Worm (Caenorhabditis elegans): Measurements from ENCODE around the gene srh-291.

The srh-291 gene

ce11 chrV:17805323-17805722 is at the start of gene srh-291:
Gene srh-291 (plus strand): TSS chrV:17805623.
- TF ChIP-seq med-1 (GFP tag; optimal IDR thresholded peaks at IDR 0.05; ENCODE audit: insufficient read depth), result no peak
- TF ChIP-seq ztf-29 (GFP tag; IDR thresholded peaks at IDR 0.05), result no peak
- no peak for TF ChIP-seq klf-2 (GFP tag; conservative IDR thresholded peaks at IDR 0.05)
- no peak for TF ChIP-seq flt-1 (GFP tag; IDR thresholded peaks at IDR 0.05)
- no peak for TF ChIP-seq ref-1 (GFP tag; conservative IDR thresholded peaks at IDR 0.05)
- no peak for TF ChIP-seq ztf-23 (GFP tag; IDR thresholded peaks at IDR 0.05)
- TF ChIP-seq cog-1 (tag; optimal IDR thresholded peaks at IDR 0.05), result no peak
- TF ChIP-seq tab-1 (GFP tag; IDR thresholded peaks at IDR 0.05), result no peak
- no peak for TF ChIP-seq T22C8.4 (GFP tag; IDR thresholded peaks at IDR 0.05)

- TF ChIP-seq ztf-29 (GFP tag; IDR thresholded peaks at IDR 0.05), result no peak
- no peak for TF ChIP-seq cog-1 (tag; optimal IDR thresholded peaks at IDR 0.05)
- no peak for TF ChIP-seq klf-2 (GFP tag; conservative IDR thresholded peaks at IDR 0.05)
- TF ChIP-seq flt-1 (GFP tag; IDR thresholded peaks at IDR 0.05), result no peak
- TF ChIP-seq med-1 (GFP tag; optimal IDR thresholded peaks at IDR 0.05; ENCODE audit: insufficient read depth), result no peak
- no peak for TF ChIP-seq T22C8.4 (GFP tag; IDR thresholded peaks at IDR 0.05)
- no peak for TF ChIP-seq tab-1 (GFP tag; IDR thresholded peaks at IDR 0.05)
- no peak for TF ChIP-seq ztf-23 (GFP tag; IDR thresholded peaks at IDR 0.05)
- no peak for TF ChIP-seq ref-1 (GFP tag; conservative IDR thresholded peaks at IDR 0.05)
Measured at ce11 chrV:17765077-17765476, 40.3 kb upstream of the srh-291 start, which contains the start of the genes C47A10.16 and srh-283. Gene C47A10.16 (minus strand): TSS chrV:17765177. Gene srh-283 (plus strand): TSS chrV:17765348.

- TF ChIP-seq tab-1 (GFP tag; IDR thresholded peaks at IDR 0.05), result no peak
- no peak for TF ChIP-seq ref-1 (GFP tag; conservative IDR thresholded peaks at IDR 0.05)
- TF ChIP-seq ztf-23 (GFP tag; IDR thresholded peaks at IDR 0.05), result no peak
- no peak for TF ChIP-seq flt-1 (GFP tag; IDR thresholded peaks at IDR 0.05)
- TF ChIP-seq med-1 (GFP tag; optimal IDR thresholded peaks at IDR 0.05; ENCODE audit: insufficient read depth), result no peak
- no peak for TF ChIP-seq klf-2 (GFP tag; conservative IDR thresholded peaks at IDR 0.05)
- TF ChIP-seq ztf-29 (GFP tag; IDR thresholded peaks at IDR 0.05), result no peak
- no peak for TF ChIP-seq T22C8.4 (GFP tag; IDR thresholded peaks at IDR 0.05)
- no peak for TF ChIP-seq cog-1 (tag; optimal IDR thresholded peaks at IDR 0.05)
Measured at ce11 chrV:17767249-17767648, 38.2 kb upstream of the srh-291 start, which contains the start of gene srh-284. Gene srh-284 (plus strand): TSS chrV:17767549.

- TF ChIP-seq tab-1 (GFP tag; IDR thresholded peaks at IDR 0.05) (no peak), klf-2 (GFP tag; conservative IDR thresholded peaks at IDR 0.05) (no peak), T22C8.4 (GFP tag; IDR thresholded peaks at IDR 0.05) (no peak), ztf-29 (GFP tag; IDR thresholded peaks at IDR 0.05) (no peak), flt-1 (GFP tag; IDR thresholded peaks at IDR 0.05) (no peak), cog-1 (tag; optimal IDR thresholded peaks at IDR 0.05) (no peak), ztf-23 (GFP tag; IDR thresholded peaks at IDR 0.05) (no peak)
Measured at ce11 chrV:17767768-17768167, 37.7 kb upstream of the srh-291 start.

- no peak for TF ChIP-seq klf-2 (GFP tag; conservative IDR thresholded peaks at IDR 0.05)
- TF ChIP-seq ztf-23 (GFP tag; IDR thresholded peaks at IDR 0.05), result no peak
- TF ChIP-seq med-1 (GFP tag; optimal IDR thresholded peaks at IDR 0.05; ENCODE audit: insufficient read depth), result no peak
- no peak for TF ChIP-seq cog-1 (tag; optimal IDR thresholded peaks at IDR 0.05)
- TF ChIP-seq ztf-29 (GFP tag; IDR thresholded peaks at IDR 0.05), result no peak
- TF ChIP-seq flt-1 (GFP tag; IDR thresholded peaks at IDR 0.05), result no peak
- no peak for TF ChIP-seq T22C8.4 (GFP tag; IDR thresholded peaks at IDR 0.05)
Measured at ce11 chrV:17773108-17773507, 32.3 kb upstream of the srh-291 start, which contains the start of gene sre-21. Gene sre-21 (minus strand): TSS chrV:17773208.

ce11 chrV:17777127-17777526 is 28.3 kb upstream of the srh-291 start, which contains the start of gene ddo-1:
Gene ddo-1 (minus strand): TSS chrV:17777227.
- TF ChIP-seq ztf-29 (GFP tag; IDR thresholded peaks at IDR 0.05), result no peak
- no peak for TF ChIP-seq tab-1 (GFP tag; IDR thresholded peaks at IDR 0.05)
- TF ChIP-seq ref-1 (GFP tag; conservative IDR thresholded peaks at IDR 0.05), result no peak
- no peak for TF ChIP-seq ztf-23 (GFP tag; IDR thresholded peaks at IDR 0.05)
- TF ChIP-seq cog-1 (tag; optimal IDR thresholded peaks at IDR 0.05), result no peak
- TF ChIP-seq flt-1 (GFP tag; IDR thresholded peaks at IDR 0.05), result no peak
- TF ChIP-seq klf-2 (GFP tag; conservative IDR thresholded peaks at IDR 0.05), result no peak

- TF ChIP-seq cog-1 (tag; optimal IDR thresholded peaks at IDR 0.05) (no peak), ztf-23 (GFP tag; IDR thresholded peaks at IDR 0.05) (no peak), med-1 (GFP tag; optimal IDR thresholded peaks at IDR 0.05; ENCODE audit: insufficient read depth) (no peak), klf-2 (GFP tag; conservative IDR thresholded peaks at IDR 0.05) (no peak), tab-1 (GFP tag; IDR thresholded peaks at IDR 0.05) (no peak), flt-1 (GFP tag; IDR thresholded peaks at IDR 0.05) (no peak), ztf-29 (GFP tag; IDR thresholded peaks at IDR 0.05) (no peak), T22C8.4 (GFP tag; IDR thresholded peaks at IDR 0.05) (no peak), ref-1 (GFP tag; conservative IDR thresholded peaks at IDR 0.05) (no peak)
Measured at ce11 chrV:17777624-17778023, 27.8 kb upstream of the srh-291 start, which contains the start of gene C47A10.12. Gene C47A10.12 (plus strand): TSS chrV:17777924.

- no peak for TF ChIP-seq cog-1 (tag; optimal IDR thresholded peaks at IDR 0.05)
- TF ChIP-seq ztf-29 (GFP tag; IDR thresholded peaks at IDR 0.05), result no peak
- TF ChIP-seq med-1 (GFP tag; optimal IDR thresholded peaks at IDR 0.05; ENCODE audit: insufficient read depth), result no peak
- no peak for TF ChIP-seq flt-1 (GFP tag; IDR thresholded peaks at IDR 0.05)
- TF ChIP-seq ref-1 (GFP tag; conservative IDR thresholded peaks at IDR 0.05), result no peak
- no peak for TF ChIP-seq T22C8.4 (GFP tag; IDR thresholded peaks at IDR 0.05)
- no peak for TF ChIP-seq tab-1 (GFP tag; IDR thresholded peaks at IDR 0.05)
- TF ChIP-seq klf-2 (GFP tag; conservative IDR thresholded peaks at IDR 0.05), result no peak
- TF ChIP-seq ztf-23 (GFP tag; IDR thresholded peaks at IDR 0.05), result no peak
Measured at ce11 chrV:17780285-17780684, 25.1 kb upstream of the srh-291 start.

- no peak for TF ChIP-seq cog-1 (tag; optimal IDR thresholded peaks at IDR 0.05)
- no peak for TF ChIP-seq ztf-29 (GFP tag; IDR thresholded peaks at IDR 0.05)
Measured at ce11 chrV:17783542-17783941, 21.9 kb upstream of the srh-291 start, which contains the start of gene srab-12. Gene srab-12 (minus strand): TSS chrV:17783642.

- TF ChIP-seq tab-1 (GFP tag; IDR thresholded peaks at IDR 0.05), result no peak
- TF ChIP-seq T22C8.4 (GFP tag; IDR thresholded peaks at IDR 0.05), result no peak
- TF ChIP-seq med-1 (GFP tag; optimal IDR thresholded peaks at IDR 0.05; ENCODE audit: insufficient read depth), result no peak
- TF ChIP-seq ref-1 (GFP tag; conservative IDR thresholded peaks at IDR 0.05), result no peak
- no peak for TF ChIP-seq cog-1 (tag; optimal IDR thresholded peaks at IDR 0.05)
- no peak for TF ChIP-seq ztf-29 (GFP tag; IDR thresholded peaks at IDR 0.05)
- TF ChIP-seq flt-1 (GFP tag; IDR thresholded peaks at IDR 0.05), result no peak
- TF ChIP-seq klf-2 (GFP tag; conservative IDR thresholded peaks at IDR 0.05), result no peak
- TF ChIP-seq ztf-23 (GFP tag; IDR thresholded peaks at IDR 0.05), result no peak
Measured at ce11 chrV:17784363-17784762, 21.1 kb upstream of the srh-291 start.
